Worm (Caenorhabditis elegans) whole organism, young adult: ENCODE results near the gene C14F11.4.

Experiments
- B0261.1 ChIP-seq: sonication (generic microtip); optimal IDR thresholded peaks from 2 replicates; lab custom pipeline; 2016; ENCODE audit warnings: mild to moderate bottlenecking, missing genetic modification characterization, moderate library complexity, missing compliant biosample characterization
- B0336.3 ChIP-seq: fragments of 200-800 bp; sonication (Bioruptor generic); IDR thresholded peaks from 2 replicates; pipeline ENCODE4 v1.3.6; 2022; ENCODE audit warnings: missing genetic modification characterization, missing compliant biosample characterization
- C06A6.2 ChIP-seq: fragments of 200-800 bp; sonication (Bioruptor generic); conservative IDR thresholded peaks from 2 replicates; pipeline ENCODE4 v1.3.6; 2022; ENCODE audit warnings: missing genetic modification characterization, missing compliant biosample characterization
- C17E4.6 ChIP-seq: fragments of 200-800 bp; sonication (Bioruptor generic); IDR thresholded peaks from 2 replicates; pipeline ENCODE4 v1.3.6; 2022; ENCODE audit warnings: missing genetic modification reagents, missing genetic modification characterization, missing compliant biosample characterization
- D2030.7 ChIP-seq: fragments of 200-800 bp; sonication (Bioruptor generic); IDR thresholded peaks from 2 replicates; pipeline ENCODE4 v1.3.6; 2022; ENCODE audit warnings: missing genetic modification reagents, missing genetic modification characterization, missing compliant biosample characterization
- F37B4.10 ChIP-seq: fragments of 200-800 bp; sonication (Bioruptor generic); IDR thresholded peaks from 2 replicates; pipeline ENCODE4 v1.3.6; 2022; ENCODE audit warnings: missing genetic modification characterization, missing compliant biosample characterization
- F39B2.1 ChIP-seq: fragments of 200-800 bp; sonication (Bioruptor generic); IDR thresholded peaks from 2 replicates; pipeline ENCODE4 v1.3.6; 2022; ENCODE audit warnings: missing genetic modification reagents, missing genetic modification characterization, missing compliant biosample characterization
- F49E8.2 ChIP-seq: sonication (generic microtip); optimal IDR thresholded peaks from 3 replicates; lab custom pipeline; 2017; ENCODE audit warnings: missing genetic modification characterization, mild to moderate bottlenecking, missing compliant biosample characterization, antibody characterized with exemption, moderate library complexity; ENCODE audit not compliant: insufficient read depth
- F57A8.1 ChIP-seq: fragments of 200-800 bp; sonication (Bioruptor generic); optimal IDR thresholded peaks from 2 replicates; lab custom pipeline; 2018; ENCODE audit warnings: mild to moderate bottlenecking, missing genetic modification characterization, moderate library complexity, missing compliant biosample characterization
- F57C9.4 ChIP-seq: sonication (generic microtip); optimal IDR thresholded peaks from 2 replicates; lab custom pipeline; 2017; ENCODE audit warnings: mild to moderate bottlenecking, missing genetic modification characterization, missing compliant biosample characterization
- K12H6.12 ChIP-seq: fragments of 200-800 bp; sonication (Bioruptor generic); optimal IDR thresholded peaks from 2 replicates; lab custom pipeline; 2018; ENCODE audit warnings: mild to moderate bottlenecking, missing genetic modification characterization, missing compliant biosample characterization
- Y67H2A.10 ChIP-seq: fragments of 200-800 bp; sonication (Bioruptor generic); conservative IDR thresholded peaks from 2 replicates; pipeline ENCODE4 v1.3.6; 2022; ENCODE audit warnings: missing genetic modification reagents, missing genetic modification characterization, missing compliant biosample characterization
- Y79H2A.3 ChIP-seq: fragments of 200-800 bp; sonication (Bioruptor generic); conservative IDR thresholded peaks from 2 replicates; pipeline ENCODE4 v1.3.6; 2022; ENCODE audit warnings: missing genetic modification reagents, missing genetic modification characterization, missing compliant biosample characterization
- Y95B8A.8 ChIP-seq: fragments of 200-800 bp; sonication (Bioruptor generic); IDR thresholded peaks from 2 replicates; pipeline ENCODE4 v1.3.6; 2022; ENCODE audit warnings: missing genetic modification reagents, missing genetic modification characterization, missing compliant biosample characterization
- ZK185.1 ChIP-seq: sonication (generic microtip); optimal IDR thresholded peaks from 2 replicates; lab custom pipeline; 2016; ENCODE audit warnings: mild to moderate bottlenecking, missing genetic modification characterization, missing compliant biosample characterization; ENCODE audit not compliant: poor library complexity, severe bottlenecking
- aptf-2 ChIP-seq: fragments of 200-800 bp; sonication (Bioruptor generic); conservative IDR thresholded peaks from 2 replicates; pipeline ENCODE4 v1.3.6; 2022; ENCODE audit warnings: missing genetic modification reagents, missing genetic modification characterization, missing compliant biosample characterization
- aptf-3 ChIP-seq: fragments of 200-800 bp; sonication (Bioruptor generic); IDR thresholded peaks from 2 replicates; pipeline ENCODE4 v1.3.6; 2022; ENCODE audit warnings: missing genetic modification characterization, missing compliant biosample characterization
- atf-7 ChIP-seq: sonication (generic microtip); optimal IDR thresholded peaks from 2 replicates; lab custom pipeline; 2017; ENCODE audit warnings: mild to moderate bottlenecking, missing genetic modification characterization, missing compliant biosample characterization
- attf-5 ChIP-seq: fragments of 200-800 bp; sonication (Bioruptor generic); optimal IDR thresholded peaks from 2 replicates; lab custom pipeline; 2018; ENCODE audit warnings: mild to moderate bottlenecking, missing genetic modification characterization, missing compliant biosample characterization
- bed-1 ChIP-seq: fragments of 200-800 bp; sonication (Bioruptor generic); IDR thresholded peaks from 2 replicates; pipeline ENCODE4 v1.3.6; 2022; ENCODE audit warnings: missing genetic modification reagents, missing genetic modification characterization, missing compliant biosample characterization
- ceh-79 ChIP-seq: sonication (generic microtip); optimal IDR thresholded peaks from 2 replicates; lab custom pipeline; 2017; ENCODE audit warnings: mild to moderate bottlenecking, missing genetic modification characterization, missing compliant biosample characterization
- die-1 ChIP-seq: sonication (generic microtip); optimal IDR thresholded peaks from 2 replicates; lab custom pipeline; 2016; ENCODE audit warnings: missing genotype, mild to moderate bottlenecking, missing genetic modification characterization, missing compliant biosample characterization
- dox-1 ChIP-seq: fragments of 200-800 bp; sonication (Bioruptor generic); IDR thresholded peaks from 2 replicates; pipeline ENCODE4 v1.3.6; 2022; ENCODE audit warnings: missing genetic modification reagents, missing genetic modification characterization, missing compliant biosample characterization
- dpl-1 ChIP-seq: fragments of 150-350 bp; optimal IDR thresholded peaks from 2 replicates; lab custom pipeline; 2014; ENCODE audit warnings: missing biosample characterization, missing genetic modification reagents, missing genetic modification characterization
- egl-18 ChIP-seq: fragments of 200-800 bp; sonication (Bioruptor generic); IDR thresholded peaks from 2 replicates; pipeline ENCODE4 v1.3.6; 2022; ENCODE audit warnings: missing genetic modification reagents, missing genetic modification characterization, missing compliant biosample characterization
- egl-44 ChIP-seq: fragments of 200-800 bp; sonication (Bioruptor generic); IDR thresholded peaks from 2 replicates; pipeline ENCODE4 v1.3.6; 2022; ENCODE audit warnings: missing genetic modification reagents, missing genetic modification characterization, missing compliant biosample characterization
- ets-4 ChIP-seq: fragments of 200-800 bp; sonication (Bioruptor generic); optimal IDR thresholded peaks from 2 replicates; lab custom pipeline; 2018; ENCODE audit warnings: mild to moderate bottlenecking, missing genetic modification characterization, missing compliant biosample characterization
- hlh-12 ChIP-seq: sonication (generic microtip); optimal IDR thresholded peaks from 2 replicates; lab custom pipeline; 2016; ENCODE audit warnings: missing genetic modification characterization, missing compliant biosample characterization
- hrde-1 ChIP-seq: sonication (generic microtip); optimal IDR thresholded peaks from 2 replicates; lab custom pipeline; 2016; ENCODE audit warnings: missing genetic modification characterization, mild to moderate bottlenecking, missing compliant biosample characterization, moderate library complexity, missing genotype, missing genetic modification reagents, borderline replicate concordance
- lin-54 ChIP-seq: fragments of 200-800 bp; sonication (Bioruptor generic); optimal IDR thresholded peaks from 2 replicates; lab custom pipeline; 2018; ENCODE audit warnings: mild to moderate bottlenecking, missing genetic modification characterization, missing compliant biosample characterization
- lsy-27 ChIP-seq: sonication (generic microtip); optimal IDR thresholded peaks from 2 replicates; lab custom pipeline; 2017; ENCODE audit warnings: missing genetic modification characterization, mild to moderate bottlenecking, missing compliant biosample characterization, antibody characterized with exemption, missing genotype, borderline replicate concordance; ENCODE audit not compliant: insufficient read depth
- madf-3 ChIP-seq: fragments of 200-800 bp; sonication (Bioruptor generic); IDR thresholded peaks from 2 replicates; pipeline ENCODE4 v1.3.6; 2022; ENCODE audit warnings: missing genetic modification reagents, missing genetic modification characterization, missing compliant biosample characterization
- mcd-1 ChIP-seq: fragments of 200-800 bp; sonication (Bioruptor generic); IDR thresholded peaks from 2 replicates; pipeline ENCODE4 v1.3.6; 2022; ENCODE audit warnings: missing genetic modification reagents, missing genetic modification characterization, missing compliant biosample characterization
- mxl-1 ChIP-seq: sonication (generic microtip); optimal IDR thresholded peaks from 2 replicates; lab custom pipeline; 2016; ENCODE audit warnings: missing genetic modification characterization, missing compliant biosample characterization
- nfya-1 ChIP-seq: sonication (generic microtip); optimal IDR thresholded peaks from 2 replicates; lab custom pipeline; 2017; ENCODE audit warnings: antibody characterized with exemption, missing compliant biosample characterization, missing genetic modification characterization, borderline replicate concordance; ENCODE audit not compliant: insufficient read depth
- nfyb-1 ChIP-seq: fragments of 200-800 bp; sonication (Bioruptor generic); IDR thresholded peaks from 2 replicates; pipeline ENCODE4 v1.3.6; 2022; ENCODE audit warnings: missing genetic modification reagents, missing genetic modification characterization, missing compliant biosample characterization
- nhr-120 ChIP-seq: fragments of 200-800 bp; sonication (Bioruptor generic); IDR thresholded peaks from 2 replicates; pipeline ENCODE4 v1.3.6; 2022; ENCODE audit warnings: missing genetic modification characterization, missing compliant biosample characterization
- nhr-179 ChIP-seq: sonication (generic microtip); optimal IDR thresholded peaks from 2 replicates; lab custom pipeline; 2016; ENCODE audit warnings: mild to moderate bottlenecking, missing genetic modification characterization, missing compliant biosample characterization
- nhr-27 ChIP-seq: fragments of 200-800 bp; sonication (Bioruptor generic); optimal IDR thresholded peaks from 2 replicates; lab custom pipeline; 2018; ENCODE audit warnings: mild to moderate bottlenecking, missing genetic modification characterization, moderate library complexity, missing compliant biosample characterization
- sdz-38 ChIP-seq: sonication (generic microtip); optimal IDR thresholded peaks from 2 replicates; lab custom pipeline; 2016; ENCODE audit warnings: missing genotype, missing genetic modification characterization, missing compliant biosample characterization
- snpc-4 ChIP-seq, 5 experiments: fragments of 150-350 bp in 1 of 5; sonication (generic microtip) in 4 of 5; optimal IDR thresholded peaks; 2 replicates each; lab custom pipeline; 2014 to 2018; ENCODE audit warnings: missing genetic modification characterization in 5 of 5, missing biosample characterization in 3 of 5, antibody characterized with exemption in 2 of 5, mild to moderate bottlenecking in 2 of 5, missing compliant biosample characterization in 2 of 5, missing genotype in 2 of 5, moderate library complexity in 2 of 5, missing genetic modification reagents in 1 of 5
- tbp1 ChIP-seq: fragments of 200-800 bp; sonication (Bioruptor generic); optimal IDR thresholded peaks from 2 replicates; lab custom pipeline; 2018; ENCODE audit warnings: mild to moderate bottlenecking, missing genetic modification characterization, missing compliant biosample characterization
- tlf-1 ChIP-seq: fragments of 200-800 bp; sonication (Bioruptor generic); optimal IDR thresholded peaks from 2 replicates; lab custom pipeline; 2018; ENCODE audit warnings: mild to moderate bottlenecking, missing genetic modification characterization, missing compliant biosample characterization
- zfh-2 ChIP-seq: fragments of 200-800 bp; sonication (Bioruptor generic); conservative IDR thresholded peaks from 2 replicates; pipeline ENCODE4 v1.3.6; 2022; ENCODE audit warnings: missing genetic modification reagents, missing genetic modification characterization, missing compliant biosample characterization
- zim-3 ChIP-seq: sonication (generic microtip); optimal IDR thresholded peaks from 2 replicates; lab custom pipeline; 2017; ENCODE audit warnings: mild to moderate bottlenecking, missing genetic modification characterization, moderate library complexity, missing compliant biosample characterization
- ztf-18 ChIP-seq: sonication (generic microtip); optimal IDR thresholded peaks from 2 replicates; lab custom pipeline; 2016; ENCODE audit warnings: missing genotype, mild to moderate bottlenecking, missing genetic modification characterization, missing compliant biosample characterization
- ztf-22 ChIP-seq: fragments of 200-800 bp; sonication (Bioruptor generic); optimal IDR thresholded peaks from 2 replicates; lab custom pipeline; 2018; ENCODE audit warnings: mild to moderate bottlenecking, missing genetic modification characterization, moderate library complexity, missing compliant biosample characterization

C14F11.4 gene

ce11 chrX:6219892-6220291, 13.0 kb downstream of the C14F11.4 start (continued):
- TF ChIP-seq F57A8.1 (no peak), D2030.7 (GFP tag; lab: Robert Waterston, UW) (peak; percentile 35; the same call in 1 of the 2 replicates), C06A6.2 (GFP tag; lab: Robert Waterston, UW) (no peak), ztf-22 (no peak), snpc-4 (GFP tag; optimal IDR thresholded peaks at IDR 0.05; lab: Kevin White, UChicago) (peak; percentile 62), snpc-4 (tag; optimal IDR thresholded peaks at IDR 0.05; lab: Kevin White, UChicago) (no peak), ets-4 (peak; percentile 16), tbp1 (GFP tag; lab: Kevin White, UChicago) (peak; percentile 93), nhr-179 (tag; lab: Kevin White, UChicago) (peak; percentile 15), bed-1 (0 out of 2 replicates have a peak, but pooled peaks have one; percentile 64), mxl-1 (tag; lab: Kevin White, UChicago) (peak; percentile 43), nfya-1 (tag; lab: Kevin White, UChicago) (no peak), ceh-79 (tag; lab: Kevin White, UChicago) (peak; percentile 20), ztf-18 (tag; lab: Kevin White, UChicago) (peak; percentile 43), Y67H2A.10 (no peak), zfh-2 (GFP tag; lab: Robert Waterston, UW) (no peak), zim-3 (tag; lab: Kevin White, UChicago) (peak; percentile 66), nhr-120 (GFP tag; lab: Robert Waterston, UW) (no peak), C17E4.6 (GFP tag; lab: Robert Waterston, UW) (no peak), tlf-1 (GFP tag; lab: Kevin White, UChicago) (peak; percentile 32), Y79H2A.3 (no peak), mcd-1 (GFP tag; lab: Robert Waterston, UW) (no peak), dox-1 (no peak; the same call in 1 of the 2 replicates), attf-5 (GFP tag; lab: Kevin White, UChicago) (peak; percentile 66), die-1 (tag; lab: Kevin White, UChicago) (peak; percentile 78), atf-7 (tag; lab: Kevin White, UChicago) (no peak), egl-44 (GFP tag; lab: Robert Waterston, UW) (no peak), F37B4.10 (no peak), B0336.3 (GFP tag; lab: Robert Waterston, UW) (no peak; the same call in 1 of the 2 replicates), aptf-2 (no peak), F49E8.2 (no peak)

ce11 chrX:6216551-6216950, 16.3 kb downstream of the C14F11.4 start, which contains the start of gene lrch-1:
lrch-1 (minus strand) TSS chrX:6216651.
- TF ChIP-seq F39B2.1 (no peak), ZK185.1 (tag; lab: Kevin White, UChicago) (no peak), B0261.1 (no peak), nhr-27 (tag; lab: Kevin White, UChicago) (no peak), Y95B8A.8 (GFP tag; lab: Robert Waterston, UW) (no peak), aptf-3 (GFP tag; lab: Robert Waterston, UW) (no peak), zfh-2 (GFP tag; lab: Robert Waterston, UW) (no peak)
- TF ChIP-seq, all 124 proteins: peak for 0

DNA sequence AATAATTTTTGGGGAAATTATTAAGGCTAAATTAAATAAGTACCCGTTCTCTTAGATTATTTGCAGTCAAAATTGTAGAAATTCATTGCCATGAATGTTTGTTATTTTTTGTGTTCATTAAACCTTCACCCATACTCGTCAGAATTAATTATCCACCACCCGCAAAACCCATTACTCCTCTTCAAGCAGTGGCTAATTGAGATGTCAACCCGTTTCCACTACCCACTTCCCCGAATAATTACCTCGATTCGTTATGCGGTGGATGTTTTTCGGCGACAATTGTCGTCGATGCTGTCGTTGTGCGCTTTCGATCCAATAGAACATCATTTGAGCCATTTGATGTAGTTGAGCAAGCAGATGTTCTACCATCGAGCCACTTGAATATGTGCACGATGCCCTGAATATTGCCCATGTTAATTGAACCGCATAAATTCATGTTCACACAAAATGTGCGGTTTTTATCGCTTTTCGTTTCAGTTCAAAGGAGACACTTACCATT, 21.5 kb downstream of the C14F11.4 start:
- TF ChIP-seq dpl-1 (no peak), nhr-120 (GFP tag; lab: Robert Waterston, UW) (no peak), hrde-1 (tag; lab: Kevin White, UChicago) (no peak), aptf-2 (no peak), madf-3 (GFP tag; lab: Robert Waterston, UW) (no peak), lin-54 (GFP tag; lab: Kevin White, UChicago) (no peak), hlh-12 (no peak), lsy-27 (tag; lab: Kevin White, UChicago) (no peak), sdz-38 (tag; lab: Kevin White, UChicago) (no peak), C06A6.2 (GFP tag; lab: Robert Waterston, UW) (no peak), egl-18 (GFP tag; lab: Robert Waterston, UW) (no peak), nfyb-1 (GFP tag; lab: Robert Waterston, UW) (no peak), F57C9.4 (tag; lab: Kevin White, UChicago) (no peak), K12H6.12 (tag; lab: Kevin White, UChicago) (no peak)
